Fruit fly (Drosophila melanogaster): ENCODE results near the gene CG17271.

dm6 chr3R:20796949-20797348 is 24.7 kb downstream of the CG17271 start:
- no peak for TF ChIP-seq CG30403 (GFP tag; optimal IDR thresholded peaks at IDR 0.05)
- TF ChIP-seq CG7786 (GFP tag; optimal IDR thresholded peaks at IDR 0.05) = no peak
- TF ChIP-seq CG6854 (GFP tag; optimal IDR thresholded peaks at IDR 0.05) = no peak
- no peak for TF ChIP-seq CG30020 (tag; optimal IDR thresholded peaks at IDR 0.05)
- no peak for TF ChIP-seq tap (tag; optimal IDR thresholded peaks at IDR 0.05)
